Fruit fly (Drosophila melanogaster) whole organism, embryonic: Measurements from ENCODE around the gene CG5440.

Experiments
- Atf-2 ChIP-seq: fragments of 200-800 bp; sonication (Bioruptor generic); optimal IDR thresholded peaks from 2 replicates; lab custom pipeline; 2016; ENCODE audit warnings: missing biosample characterization, missing genetic modification characterization
- Bgb ChIP-seq: fragments of 200-800 bp; sonication (Bioruptor generic); IDR thresholded peaks from 2 replicates; pipeline ENCODE4 v1.3.6; 2022; ENCODE audit warnings: missing biosample characterization, missing genetic modification characterization; ENCODE audit not compliant: partially characterized antibody
- CG10267 ChIP-seq: fragments of 200-800 bp; sonication (Bioruptor generic); optimal IDR thresholded peaks from 2 replicates; lab custom pipeline; 2018; ENCODE audit warnings: missing biosample characterization, mild to moderate bottlenecking, missing genetic modification characterization, moderate library complexity
- CG11085 ChIP-seq: fragments of 200-800 bp; sonication (Bioruptor generic); IDR thresholded peaks from 2 replicates; pipeline ENCODE4 v1.3.6; 2022; ENCODE audit warnings: missing biosample characterization, missing genetic modification characterization
- CG12299 ChIP-seq: fragments of 200-800 bp; sonication (Bioruptor generic); optimal IDR thresholded peaks from 2 replicates; lab custom pipeline; 2018; ENCODE audit warnings: missing biosample characterization, mild to moderate bottlenecking, missing genetic modification characterization
- CG13296 ChIP-seq: fragments of 200-800 bp; sonication (Bioruptor generic); optimal IDR thresholded peaks from 3 replicates; lab custom pipeline; 2018; ENCODE audit warnings: missing biosample characterization, mild to moderate bottlenecking, missing genetic modification characterization
- CG13624 ChIP-seq: fragments of 200-800 bp; sonication (Bioruptor generic); optimal IDR thresholded peaks from 2 replicates; lab custom pipeline; 2016; ENCODE audit warnings: missing biosample characterization, missing genetic modification characterization
- CG15601 ChIP-seq: fragments of 200-800 bp; sonication (Bioruptor generic); optimal IDR thresholded peaks from 3 replicates; lab custom pipeline; 2019; ENCODE audit warnings: missing biosample characterization, mild to moderate bottlenecking, missing genetic modification characterization, moderate library complexity
- CG16863 ChIP-seq: fragments of 200-800 bp; sonication (Bioruptor generic); optimal IDR thresholded peaks from 3 replicates; lab custom pipeline; 2016; ENCODE audit warnings: missing biosample characterization, missing genetic modification characterization
- CG17361 ChIP-seq: fragments of 200-800 bp; sonication (Bioruptor generic); IDR thresholded peaks from 3 replicates; pipeline ENCODE4 v1.3.6; 2022; ENCODE audit warnings: missing biosample characterization, missing genetic modification characterization
- CG1832 ChIP-seq: fragments of 200-800 bp; sonication (Bioruptor generic); optimal IDR thresholded peaks from 2 replicates; lab custom pipeline; 2017; ENCODE audit warnings: missing biosample characterization, mild to moderate bottlenecking, missing genetic modification characterization, inconsistent platforms
- CG2678 ChIP-seq: fragments of 200-800 bp; sonication (Bioruptor generic); optimal IDR thresholded peaks from 3 replicates; lab custom pipeline; 2019; ENCODE audit warnings: missing biosample characterization, mild to moderate bottlenecking, missing genetic modification characterization, moderate library complexity
- CG31365 ChIP-seq: fragments of 200-800 bp; sonication (Bioruptor generic); optimal IDR thresholded peaks from 2 replicates; lab custom pipeline; 2018; ENCODE audit warnings: missing biosample characterization, mild to moderate bottlenecking, missing genetic modification characterization
- CG3407 ChIP-seq: fragments of 200-800 bp; sonication (Bioruptor generic); optimal IDR thresholded peaks from 2 replicates; lab custom pipeline; 2018; ENCODE audit warnings: missing biosample characterization, mild to moderate bottlenecking, missing genetic modification characterization
- CG4282 ChIP-seq: fragments of 200-800 bp; sonication (Bioruptor generic); optimal IDR thresholded peaks from 2 replicates; lab custom pipeline; 2016; ENCODE audit warnings: missing biosample characterization, missing genetic modification characterization
- CG4328 ChIP-seq: fragments of 200-800 bp; sonication (Bioruptor generic); optimal IDR thresholded peaks from 3 replicates; lab custom pipeline; 2017; ENCODE audit warnings: missing biosample characterization, missing genetic modification reagents, missing genetic modification characterization
- CG5953 ChIP-seq: fragments of 200-800 bp; sonication (Bioruptor generic); IDR thresholded peaks from 2 replicates; pipeline ENCODE4 v1.3.6; 2022; ENCODE audit warnings: missing biosample characterization, missing genetic modification characterization
- CG6683 ChIP-seq: fragments of 200-800 bp; sonication (Bioruptor generic); optimal IDR thresholded peaks from 2 replicates; lab custom pipeline; 2017; ENCODE audit warnings: missing biosample characterization, mild to moderate bottlenecking, missing genetic modification characterization, missing genetic modification reagents
- CG6791 ChIP-seq: fragments of 200-800 bp; sonication (Bioruptor generic); IDR thresholded peaks from 3 replicates; pipeline ENCODE4 v1.3.6; 2022; ENCODE audit warnings: missing biosample characterization, missing genetic modification characterization; ENCODE audit not compliant: partially characterized antibody
- CG8388 ChIP-seq: fragments of 200-800 bp; sonication (Bioruptor generic); optimal IDR thresholded peaks from 2 replicates; lab custom pipeline; 2019; ENCODE audit warnings: missing biosample characterization, mild to moderate bottlenecking, missing genetic modification characterization, moderate library complexity
- CG9437 ChIP-seq: fragments of 200-800 bp; sonication (Bioruptor generic); optimal IDR thresholded peaks from 2 replicates; lab custom pipeline; 2018; ENCODE audit warnings: missing biosample characterization, mild to moderate bottlenecking, missing genetic modification characterization
- CHES-1-like ChIP-seq: fragments of 200-800 bp; sonication (Bioruptor generic); optimal IDR thresholded peaks from 2 replicates; lab custom pipeline; 2016; ENCODE audit warnings: missing biosample characterization, missing genetic modification characterization
- Chrac-16 ChIP-seq: fragments of 200-800 bp; sonication (Bioruptor generic); optimal IDR thresholded peaks from 3 replicates; lab custom pipeline; 2016; ENCODE audit warnings: missing biosample characterization, missing genetic modification characterization
- Dip2 ChIP-seq: fragments of 200-800 bp; sonication (Bioruptor generic); IDR thresholded peaks from 2 replicates; pipeline ENCODE4 v1.3.6; 2022; ENCODE audit warnings: missing biosample characterization, missing genetic modification characterization
- Hmx ChIP-seq: fragments of 200-800 bp; sonication (Bioruptor generic); optimal IDR thresholded peaks from 2 replicates; lab custom pipeline; 2016; ENCODE audit warnings: missing biosample characterization, missing genetic modification characterization
- Hr3 ChIP-seq: fragments of 200-800 bp; sonication (Bioruptor generic); optimal IDR thresholded peaks from 3 replicates; lab custom pipeline; 2016; ENCODE audit warnings: missing biosample characterization, missing genetic modification characterization
- Hsf ChIP-seq: fragments of 200-800 bp; sonication (Bioruptor generic); optimal IDR thresholded peaks from 3 replicates; lab custom pipeline; 2016; ENCODE audit warnings: missing biosample characterization, missing genetic modification characterization
- NK7.1 ChIP-seq: fragments of 200-800 bp; sonication (Bioruptor generic); optimal IDR thresholded peaks from 3 replicates; lab custom pipeline; 2016; ENCODE audit warnings: missing biosample characterization, missing genetic modification characterization
- PHDP ChIP-seq: fragments of 200-800 bp; sonication (Bioruptor generic); optimal IDR thresholded peaks from 3 replicates; lab custom pipeline; 2018; ENCODE audit warnings: missing biosample characterization, mild to moderate bottlenecking, missing genetic modification characterization, moderate library complexity
- Ravus ChIP-seq: fragments of 200-800 bp; sonication (Bioruptor generic); IDR thresholded peaks from 2 replicates; pipeline ENCODE4 v1.3.6; 2022; ENCODE audit warnings: missing biosample characterization, missing genetic modification characterization
- Six4 ChIP-seq: fragments of 200-800 bp; sonication (Bioruptor generic); optimal IDR thresholded peaks from 2 replicates; lab custom pipeline; 2016; ENCODE audit warnings: missing biosample characterization, missing genetic modification characterization
- al ChIP-seq: fragments of 200-800 bp; sonication (Bioruptor generic); IDR thresholded peaks from 2 replicates; pipeline ENCODE4 v1.3.6; 2022; ENCODE audit warnings: missing biosample characterization, missing genetic modification characterization
- chinmo ChIP-seq: fragments of 200-800 bp; sonication (Bioruptor generic); IDR thresholded peaks from 4 replicates; pipeline ENCODE4 v1.3.6; 2022; ENCODE audit warnings: missing biosample characterization, missing genetic modification characterization; ENCODE audit not compliant: partially characterized antibody
- fd102C ChIP-seq: fragments of 200-800 bp; sonication (Bioruptor generic); optimal IDR thresholded peaks from 2 replicates; lab custom pipeline; 2018; ENCODE audit warnings: missing biosample characterization, mild to moderate bottlenecking, missing genetic modification characterization, moderate library complexity
- fd64A ChIP-seq: fragments of 200-800 bp; sonication (Bioruptor generic); optimal IDR thresholded peaks from 3 replicates; lab custom pipeline; 2018; ENCODE audit warnings: missing biosample characterization, mild to moderate bottlenecking, missing genetic modification characterization
- gcm ChIP-seq: fragments of 200-800 bp; sonication (Bioruptor generic); optimal IDR thresholded peaks from 2 replicates; lab custom pipeline; 2019; ENCODE audit warnings: missing biosample characterization, mild to moderate bottlenecking, missing genetic modification characterization, moderate library complexity
- hb ChIP-seq: fragments of 200-800 bp; sonication (Bioruptor generic); IDR thresholded peaks from 3 replicates; pipeline ENCODE4 v1.3.6; 2022; ENCODE audit warnings: missing biosample characterization, missing genetic modification characterization; ENCODE audit not compliant: partially characterized antibody
- hkb ChIP-seq, 2 experiments: fragments of 200-800 bp in 1 of 2; fragments of >200 bp in 1 of 2; sonication (Bioruptor generic) in 1 of 2; IDR thresholded peaks in 1 of 2; optimal IDR thresholded peaks in 1 of 2; 2 replicates each; pipeline versions ENCODE4 v1.3.6 to Lab custom; 2017 to 2022; ENCODE audit warnings: missing biosample characterization in 1 of 2, missing genetic modification characterization in 1 of 2
- ind ChIP-seq: fragments of 200-800 bp; sonication (Bioruptor generic); optimal IDR thresholded peaks from 3 replicates; lab custom pipeline; 2016; ENCODE audit warnings: missing biosample characterization, missing genetic modification characterization
- inv ChIP-seq: fragments of 200-800 bp; sonication (Bioruptor generic); IDR thresholded peaks from 2 replicates; pipeline ENCODE4 v1.3.6; 2022; ENCODE audit warnings: missing biosample characterization, missing genetic modification characterization; ENCODE audit not compliant: partially characterized antibody
- maf-S ChIP-seq: fragments of 200-800 bp; sonication (Bioruptor generic); optimal IDR thresholded peaks from 2 replicates; lab custom pipeline; 2016; ENCODE audit warnings: missing biosample characterization, missing genetic modification characterization
- odd ChIP-seq: fragments of 200-800 bp; sonication (Bioruptor generic); optimal IDR thresholded peaks from 2 replicates; lab custom pipeline; 2017; ENCODE audit warnings: missing biosample characterization, mild to moderate bottlenecking, missing genetic modification characterization
- salm ChIP-seq: fragments of 200-800 bp; sonication (Bioruptor generic); optimal IDR thresholded peaks from 2 replicates; lab custom pipeline; 2018; ENCODE audit warnings: missing biosample characterization, mild to moderate bottlenecking, missing genetic modification characterization
- sc ChIP-seq, 3 experiments: fragments of >200 bp in 2 of 3; fragments of 200-800 bp in 1 of 3; sonication (Bioruptor generic) in 1 of 3; optimal IDR thresholded peaks; 2 replicates in 2 of 3; 3 replicates in 1 of 3; lab custom pipeline; 2017; ENCODE audit warnings: mild to moderate bottlenecking in 1 of 3, missing biosample characterization in 1 of 3, missing genetic modification characterization in 1 of 3, missing genetic modification reagents in 1 of 3
- so ChIP-seq: fragments of 200-800 bp; sonication (Bioruptor generic); IDR thresholded peaks from 3 replicates; pipeline ENCODE4 v1.3.6; 2022; ENCODE audit warnings: missing biosample characterization, missing genetic modification characterization
- sob ChIP-seq: fragments of 200-800 bp; sonication (Bioruptor generic); IDR thresholded peaks from 2 replicates; pipeline ENCODE4 v1.3.6; 2022; ENCODE audit warnings: missing biosample characterization, missing genetic modification characterization
- sqz ChIP-seq: fragments of 200-800 bp; sonication (Bioruptor generic); optimal IDR thresholded peaks from 3 replicates; lab custom pipeline; 2018; ENCODE audit warnings: missing biosample characterization, mild to moderate bottlenecking, missing genetic modification characterization
- tx ChIP-seq: fragments of 200-800 bp; sonication (Bioruptor generic); optimal IDR thresholded peaks from 2 replicates; lab custom pipeline; 2016; ENCODE audit warnings: missing biosample characterization, missing genetic modification characterization
- wdn ChIP-seq: fragments of 200-800 bp; sonication (Bioruptor generic); IDR thresholded peaks from 2 replicates; pipeline ENCODE4 v1.3.6; 2022; ENCODE audit warnings: missing biosample characterization, missing genetic modification characterization
- zen ChIP-seq: fragments of 200-800 bp; sonication (Bioruptor generic); optimal IDR thresholded peaks from 3 replicates; lab custom pipeline; 2018; ENCODE audit warnings: missing biosample characterization, mild to moderate bottlenecking, missing genetic modification characterization, moderate library complexity
- zfh2 ChIP-seq: fragments of 200-800 bp; sonication (Bioruptor generic); optimal IDR thresholded peaks from 2 replicates; lab custom pipeline; 2016; ENCODE audit warnings: missing biosample characterization, missing genetic modification characterization

CG5440 gene

DNA sequence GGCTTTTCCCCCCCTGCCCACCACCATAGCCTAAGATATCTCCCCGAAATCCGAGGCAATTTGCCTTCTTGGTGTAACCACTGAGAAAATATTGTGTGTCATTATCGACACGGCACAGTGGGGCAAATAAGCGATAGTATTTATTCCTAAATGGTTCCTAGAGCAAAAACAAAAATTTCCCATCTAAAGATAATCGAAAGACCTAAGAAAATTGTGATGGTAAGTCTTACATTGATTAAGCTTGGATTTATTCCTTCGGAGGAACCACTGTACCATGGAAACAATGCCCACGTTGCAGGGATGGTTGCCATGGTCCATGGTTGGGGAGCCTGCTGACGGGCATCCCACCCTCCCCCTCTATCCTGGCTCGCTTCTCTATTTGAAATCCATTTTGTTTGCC lies 17.5 kb upstream of the CG5440 start (continued):
- no peak for TF ChIP-seq Dip2 (GFP tag; lab: Robert Waterston, UW)
- no peak for TF ChIP-seq CG13296 (GFP tag; lab: Kevin White, UChicago)
- no peak for TF ChIP-seq CG13624 (GFP tag; lab: Kevin White, UChicago)
- no peak for TF ChIP-seq CHES-1-like
- TF ChIP-seq CG12299 (tag; lab: Kevin White, UChicago), result no peak
- TF ChIP-seq CG16863 (GFP tag; lab: Kevin White, UChicago), result peak; percentile 30
- TF ChIP-seq CG5953 (GFP tag; lab: Robert Waterston, UW), result no peak
- no peak for TF ChIP-seq CG11085 (GFP tag; lab: Robert Waterston, UW)
- TF ChIP-seq wdn (GFP tag; lab: Robert Waterston, UW), result no peak
- TF ChIP-seq NK7.1 (GFP tag; lab: Kevin White, UChicago), result no peak
- no peak for TF ChIP-seq sqz (GFP tag; lab: Kevin White, UChicago)
- TF ChIP-seq CG4328 (GFP tag; lab: Kevin White, UChicago), result no peak
- TF ChIP-seq Hmx (GFP tag; lab: Kevin White, UChicago), result no peak
- TF ChIP-seq CG2678, result peak; percentile 55
- TF ChIP-seq Hsf (GFP tag; lab: Kevin White, UChicago), result peak; percentile 15
- TF ChIP-seq maf-S (GFP tag; lab: Kevin White, UChicago), result no peak
- TF ChIP-seq chinmo (GFP tag; lab: Robert Waterston, UW), result no peak
- no peak for TF ChIP-seq sob (GFP tag; lab: Robert Waterston, UW)
- no peak for TF ChIP-seq Six4 (GFP tag; lab: Kevin White, UChicago)
- no peak for TF ChIP-seq so
- TF ChIP-seq gcm, result no peak
- no peak for TF ChIP-seq hkb (optimal IDR thresholded peaks at IDR 0.05; lab: Kevin White, UChicago)
- TF ChIP-seq hkb (GFP tag; IDR thresholded peaks at IDR 0.05; lab: Robert Waterston, UW), result no peak; the same call in 1 of the 2 replicates
- no peak for TF ChIP-seq CG4282 (GFP tag; lab: Kevin White, UChicago)
- TF ChIP-seq salm (tag; lab: Kevin White, UChicago), result no peak
- TF ChIP-seq ind (GFP tag; lab: Kevin White, UChicago), result peak; percentile 7
- peak; percentile 5 for TF ChIP-seq CG3407 (GFP tag; lab: Kevin White, UChicago)
- no peak for TF ChIP-seq CG10267 (tag; lab: Kevin White, UChicago)
- TF ChIP-seq CG15601, result no peak
- no peak for TF ChIP-seq CG31365
- TF ChIP-seq tx, result no peak
- no peak for TF ChIP-seq CG1832 (GFP tag; lab: Kevin White, UChicago)
- no peak for TF ChIP-seq al
- no peak for TF ChIP-seq fd64A (GFP tag; lab: Kevin White, UChicago)
- TF ChIP-seq Ravus (GFP tag; lab: Robert Waterston, UW), result no peak
- peak; percentile 32 for TF ChIP-seq PHDP (tag; lab: Kevin White, UChicago)
- no peak for TF ChIP-seq CG6791
- TF ChIP-seq CG9437 (GFP tag; lab: Kevin White, UChicago), result no peak
- no peak for TF ChIP-seq inv (GFP tag; lab: Robert Waterston, UW)
- no peak for TF ChIP-seq CG6683
- peak; percentile 14 for TF ChIP-seq CG8388 (GFP tag; lab: Kevin White, UChicago)
- no peak for TF ChIP-seq odd (GFP tag; lab: Kevin White, UChicago)
- TF ChIP-seq zen (tag; lab: Kevin White, UChicago), result no peak
- no peak for TF ChIP-seq zfh2 (GFP tag; lab: Kevin White, UChicago)
- TF ChIP-seq CG17361 (GFP tag; lab: Robert Waterston, UW), result no peak
- no peak for TF ChIP-seq Hr3
- no peak for TF ChIP-seq Bgb (GFP tag; lab: Robert Waterston, UW)
- TF ChIP-seq Atf-2 (GFP tag; lab: Kevin White, UChicago), result no peak
- TF ChIP-seq fd102C (GFP tag; lab: Kevin White, UChicago), result no peak
- TF ChIP-seq Chrac-16, result no peak
- TF ChIP-seq sc (optimal IDR thresholded peaks at IDR 0.05; lab: Kevin White, UChicago), result no peak
- TF ChIP-seq sc (GFP tag; optimal IDR thresholded peaks at IDR 0.05; lab: Kevin White, UChicago), result no peak
- no peak for TF ChIP-seq hb (GFP tag; lab: Robert Waterston, UW)
